Worm (Caenorhabditis elegans) whole organism, L4 larva: ENCODE measurements around the gene nhr-17.

Source experiments
- F10B5.3 ChIP-seq: sonication (generic microtip); optimal IDR thresholded peaks from 2 replicates; lab custom pipeline; 2016; ENCODE audit warnings: mild to moderate bottlenecking, missing genetic modification characterization, missing compliant biosample characterization
- F26F4.8 ChIP-seq: fragments of 200-800 bp; sonication (Bioruptor generic); conservative IDR thresholded peaks from 2 replicates; pipeline ENCODE4 v1.3.6; 2022; ENCODE audit warnings: missing genetic modification characterization, missing compliant biosample characterization
- F37D6.2 ChIP-seq: sonication (generic microtip); optimal IDR thresholded peaks from 2 replicates; lab custom pipeline; 2016; ENCODE audit warnings: mild to moderate bottlenecking, missing genetic modification characterization, missing compliant biosample characterization
- R02D3.7 ChIP-seq: fragments of 150-350 bp; sonication (generic microtip); optimal IDR thresholded peaks from 3 replicates; lab custom pipeline; 2014; ENCODE audit warnings: missing biosample characterization, missing genetic modification characterization
- T20F7.1 ChIP-seq: fragments of 200-800 bp; sonication (Bioruptor generic); optimal IDR thresholded peaks from 2 replicates; lab custom pipeline; 2018; ENCODE audit warnings: mild to moderate bottlenecking, missing genetic modification characterization, missing compliant biosample characterization
- T26A8.4 ChIP-seq: fragments of 200-800 bp; sonication (Bioruptor generic); IDR thresholded peaks from 2 replicates; pipeline ENCODE4 v1.3.6; 2022; ENCODE audit warnings: missing genetic modification characterization, missing compliant biosample characterization
- Y105C5A.15 ChIP-seq: fragments of 200-800 bp; sonication (Bioruptor generic); IDR thresholded peaks from 2 replicates; pipeline ENCODE4 v1.3.6; 2022; ENCODE audit warnings: missing genetic modification characterization, missing compliant biosample characterization
- ZK337.2 ChIP-seq: fragments of 200-800 bp; sonication (Bioruptor generic); IDR thresholded peaks from 2 replicates; pipeline ENCODE4 v1.3.6; 2022; ENCODE audit warnings: missing genetic modification reagents, missing genetic modification characterization, missing compliant biosample characterization
- arid-1 ChIP-seq: fragments of 200-800 bp; sonication (Bioruptor generic); conservative IDR thresholded peaks from 2 replicates; pipeline ENCODE4 v1.3.6; 2022; ENCODE audit warnings: missing genetic modification reagents, missing genetic modification characterization, missing compliant biosample characterization
- attf-4 ChIP-seq: sonication (generic microtip); optimal IDR thresholded peaks from 3 replicates; lab custom pipeline; 2017; ENCODE audit warnings: missing biosample characterization, missing genetic modification characterization
- ceh-20 ChIP-seq: fragments of 200-800 bp; sonication (Bioruptor generic); IDR thresholded peaks from 2 replicates; pipeline ENCODE4 v1.3.6; 2022; ENCODE audit warnings: missing genetic modification reagents, missing genetic modification characterization, missing compliant biosample characterization
- ceh-32 ChIP-seq: sonication (generic microtip); optimal IDR thresholded peaks from 2 replicates; lab custom pipeline; 2016; ENCODE audit warnings: mild to moderate bottlenecking, missing genetic modification characterization, missing compliant biosample characterization; ENCODE audit not compliant: poor library complexity
- ctbp-1 ChIP-seq: fragments of 200-800 bp; sonication (Bioruptor generic); IDR thresholded peaks from 2 replicates; pipeline ENCODE4 v1.3.6; 2022; ENCODE audit warnings: missing genetic modification reagents, missing genetic modification characterization, missing compliant biosample characterization
- daf-16 ChIP-seq, 3 experiments: sonication (generic microtip); optimal IDR thresholded peaks; 2 replicates each; lab custom pipeline; 2016 to 2017; ENCODE audit warnings: missing genetic modification characterization in 3 of 3, missing genetic modification reagents in 3 of 3, mild to moderate bottlenecking in 2 of 3, missing compliant biosample characterization in 2 of 3, missing biosample characterization in 1 of 3, moderate library complexity in 1 of 3
- daf-19 ChIP-seq: fragments of 200-800 bp; sonication (Bioruptor generic); conservative IDR thresholded peaks from 2 replicates; pipeline ENCODE4 v1.3.6; 2022; ENCODE audit warnings: missing genetic modification characterization, missing compliant biosample characterization
- dmd-6 ChIP-seq: fragments of 200-800 bp; sonication (Bioruptor generic); IDR thresholded peaks from 2 replicates; pipeline ENCODE4 v1.3.6; 2022; ENCODE audit warnings: missing genetic modification reagents, missing genetic modification characterization, missing compliant biosample characterization
- duxl-1 ChIP-seq: sonication (generic microtip); optimal IDR thresholded peaks from 2 replicates; lab custom pipeline; 2016; ENCODE audit warnings: mild to moderate bottlenecking, missing genetic modification characterization, moderate library complexity, missing compliant biosample characterization; ENCODE audit not compliant: poor library complexity
- dve-1 ChIP-seq: sonication (generic microtip); optimal IDR thresholded peaks from 2 replicates; lab custom pipeline; 2017; ENCODE audit warnings: antibody characterized with exemption, mild to moderate bottlenecking, missing genetic modification characterization, missing compliant biosample characterization; ENCODE audit not compliant: insufficient read depth
- egl-27 ChIP-seq: sonication (generic microtip); optimal IDR thresholded peaks from 3 replicates; lab custom pipeline; 2017; ENCODE audit warnings: missing biosample characterization, missing genetic modification reagents, missing genetic modification characterization
- fkh-10 ChIP-seq: fragments of 150-350 bp; optimal IDR thresholded peaks from 2 replicates; lab custom pipeline; 2014; ENCODE audit warnings: missing biosample characterization, missing genetic modification reagents, missing genetic modification characterization
- fos-1 ChIP-seq: fragments of 150-350 bp; optimal IDR thresholded peaks from 2 replicates; lab custom pipeline; 2014; ENCODE audit warnings: missing biosample characterization, missing genetic modification characterization
- hif-1 ChIP-seq, 2 experiments: sonication (generic microtip); optimal IDR thresholded peaks; 2 replicates each; lab custom pipeline; 2016 to 2017; ENCODE audit warnings: missing compliant biosample characterization in 2 of 2, missing genetic modification characterization in 2 of 2, missing genetic modification reagents in 2 of 2, missing genotype in 2 of 2, mild to moderate bottlenecking in 1 of 2
- hmg-1.1 ChIP-seq: fragments of 200-800 bp; sonication (Bioruptor generic); IDR thresholded peaks from 2 replicates; pipeline ENCODE4 v1.3.6; 2022; ENCODE audit warnings: missing genetic modification reagents, missing genetic modification characterization, missing compliant biosample characterization
- lim-7 ChIP-seq: fragments of 200-800 bp; sonication (Bioruptor generic); IDR thresholded peaks from 2 replicates; pipeline ENCODE4 v1.3.6; 2022; ENCODE audit warnings: missing genetic modification characterization, missing compliant biosample characterization
- lin-13 ChIP-seq: fragments of 150-350 bp; optimal IDR thresholded peaks from 2 replicates; lab custom pipeline; 2014; ENCODE audit warnings: missing biosample characterization, missing genetic modification reagents, missing genetic modification characterization
- lin-29 ChIP-seq: fragments of 200-800 bp; sonication (Bioruptor generic); IDR thresholded peaks from 2 replicates; pipeline ENCODE4 v1.3.6; 2022; ENCODE audit warnings: missing genetic modification reagents, missing genetic modification characterization, missing compliant biosample characterization
- madf-9 ChIP-seq: fragments of 200-800 bp; sonication (Bioruptor generic); conservative IDR thresholded peaks from 2 replicates; pipeline ENCODE4 v1.3.6; 2022; ENCODE audit warnings: missing genetic modification reagents, missing genetic modification characterization, missing compliant biosample characterization
- mdl-1 ChIP-seq, 2 experiments: fragments of 150-350 bp in 1 of 2; sonication (generic microtip) in 1 of 2; optimal IDR thresholded peaks; 2 replicates each; lab custom pipeline; 2014 to 2017; ENCODE audit warnings: missing biosample characterization in 2 of 2, missing genetic modification characterization in 2 of 2
- mep-1 ChIP-seq: fragments of 150-350 bp; sonication (generic microtip); optimal IDR thresholded peaks from 3 replicates; lab custom pipeline; 2014; ENCODE audit warnings: missing biosample characterization, missing genetic modification characterization
- nhr-10 ChIP-seq: fragments of 150-350 bp; optimal IDR thresholded peaks from 2 replicates; lab custom pipeline; 2014; ENCODE audit warnings: missing biosample characterization, missing genetic modification characterization
- nhr-111 ChIP-seq: fragments of 200-800 bp; sonication (Bioruptor generic); optimal IDR thresholded peaks from 2 replicates; lab custom pipeline; 2018; ENCODE audit warnings: mild to moderate bottlenecking, missing genetic modification characterization, missing compliant biosample characterization
- nhr-237 ChIP-seq: sonication (generic microtip); optimal IDR thresholded peaks from 2 replicates; lab custom pipeline; 2017; ENCODE audit warnings: missing biosample characterization, missing genetic modification characterization
- nhr-25 ChIP-seq: sonication (generic microtip); optimal IDR thresholded peaks from 2 replicates; lab custom pipeline; 2017; ENCODE audit warnings: missing genetic modification characterization, mild to moderate bottlenecking, missing compliant biosample characterization, antibody characterized with exemption, moderate library complexity, borderline replicate concordance; ENCODE audit not compliant: insufficient read depth
- nhr-42 ChIP-seq: fragments of 200-800 bp; sonication (Bioruptor generic); IDR thresholded peaks from 2 replicates; pipeline ENCODE4 v1.3.6; 2022; ENCODE audit warnings: missing genetic modification characterization, missing compliant biosample characterization
- nhr-48 ChIP-seq: sonication (generic microtip); optimal IDR thresholded peaks from 2 replicates; lab custom pipeline; 2016; ENCODE audit warnings: mild to moderate bottlenecking, missing genetic modification characterization, missing compliant biosample characterization
- pha-4 ChIP-seq, 2 experiments: fragments of 150-350 bp in 1 of 2; fragments of 200-800 bp in 1 of 2; sonication (Bioruptor generic) in 1 of 2; IDR thresholded peaks in 1 of 2; optimal IDR thresholded peaks in 1 of 2; 2 replicates each; pipeline versions ENCODE4 v1.3.6 to Lab custom; 2014 to 2022; ENCODE audit warnings: missing genetic modification characterization in 2 of 2, missing genetic modification reagents in 2 of 2, missing biosample characterization in 1 of 2, missing compliant biosample characterization in 1 of 2
- php-3 ChIP-seq: fragments of 200-800 bp; sonication (Bioruptor generic); IDR thresholded peaks from 2 replicates; pipeline ENCODE4 v1.3.6; 2022; ENCODE audit warnings: missing genetic modification reagents, missing genetic modification characterization, missing compliant biosample characterization
- pqm-1 ChIP-seq: sonication (generic microtip); optimal IDR thresholded peaks from 2 replicates; lab custom pipeline; 2017; ENCODE audit warnings: missing biosample characterization, missing genetic modification characterization
- saeg-2 ChIP-seq: fragments of 200-800 bp; sonication (Bioruptor generic); IDR thresholded peaks from 2 replicates; pipeline ENCODE4 v1.3.6; 2022; ENCODE audit warnings: missing genetic modification reagents, missing genetic modification characterization, missing compliant biosample characterization
- unc-62 ChIP-seq, 3 experiments: fragments of 150-350 bp in 1 of 3; sonication (generic microtip); optimal IDR thresholded peaks in 2 of 3; peaks in 1 of 3; 1 replicate in 1 of 3; 2 replicates in 2 of 3; lab custom pipeline; 2014 to 2017; ENCODE audit warnings: missing biosample characterization in 3 of 3, missing genetic modification characterization in 3 of 3, missing genetic modification reagents in 3 of 3, missing genotype in 1 of 3
- zfp-2 ChIP-seq: sonication (generic microtip); optimal IDR thresholded peaks from 2 replicates; lab custom pipeline; 2016; ENCODE audit warnings: mild to moderate bottlenecking, missing genetic modification characterization, missing compliant biosample characterization
- ztf-7 ChIP-seq: fragments of 150-350 bp; optimal IDR thresholded peaks from 2 replicates; lab custom pipeline; 2014; ENCODE audit warnings: missing biosample characterization, missing genetic modification characterization

nhr-17 gene

ce11 chrX:12661091-12661526, 6.5 kb downstream of the nhr-17 start (continued):
- TF ChIP-seq F26F4.8 (peak; percentile 70), T26A8.4 (GFP tag; lab: Robert Waterston, UW) (peak; percentile 80), madf-9 (GFP tag; lab: Robert Waterston, UW) (peak; percentile 80), nhr-237 (tag; lab: Kevin White, UChicago) (no peak), F10B5.3 (peak; percentile 78), hmg-1.1 (GFP tag; lab: Robert Waterston, UW) (peak; percentile 92), nhr-42 (GFP tag; lab: Robert Waterston, UW) (peak; percentile 72), duxl-1 (tag; lab: Kevin White, UChicago) (peak; percentile 59)

- TF ChIP-seq unc-62 (GFP tag; optimal IDR thresholded peaks at IDR 0.05 in 1 of 2; lab: Kevin White, UChicago) (peak in 1 of 2 experiments; percentile 59), unc-62 (tag; optimal IDR thresholded peaks at IDR 0.05; lab: Kevin White, UChicago) (no peak), nhr-111 (GFP tag; lab: Kevin White, UChicago) (no peak)
Measured at ce11 chrX:12659814-12660213, 7.8 kb downstream of the nhr-17 start, which contains the start of gene C02B4.3. C02B4.3 (minus strand) TSS chrX:12659847.

- TF ChIP-seq zfp-2 (no peak), fos-1 (tag; lab: Kevin White, UChicago) (no peak), ceh-20 (GFP tag; lab: Robert Waterston, UW) (peak; percentile 37; the same call in 1 of the 2 replicates), mdl-1 (tag; optimal IDR thresholded peaks at IDR 0.05; lab: Kevin White, UChicago) (peak; percentile 28 to 36), egl-27 (tag; lab: Kevin White, UChicago) (no peak), ceh-32 (tag; lab: Kevin White, UChicago) (peak; percentile 66), attf-4 (no peak), nhr-10 (tag; lab: Kevin White, UChicago) (no peak), T20F7.1 (GFP tag; lab: Kevin White, UChicago) (no peak), ZK337.2 (no peak), lin-29 (GFP tag; lab: Robert Waterston, UW) (0 out of 2 replicates have a peak, but pooled peaks have one; percentile 20), php-3 (GFP tag; lab: Robert Waterston, UW) (peak; percentile 40; the same call in 1 of the 2 replicates), saeg-2 (no peak), hif-1 (tag; optimal IDR thresholded peaks at IDR 0.05; lab: Kevin White, UChicago) (peak in 1 of 2 experiments; percentile 77), F26F4.8 (no peak), arid-1 (no peak), unc-62 (GFP tag; optimal IDR thresholded peaks at IDR 0.05 in 1 of 2; lab: Kevin White, UChicago) (no peak), unc-62 (tag; optimal IDR thresholded peaks at IDR 0.05; lab: Kevin White, UChicago) (no peak), mep-1 (tag; lab: Kevin White, UChicago) (peak; percentile 62), daf-19 (GFP tag; lab: Robert Waterston, UW) (no peak), dve-1 (tag; lab: Kevin White, UChicago) (peak; percentile 42), Y105C5A.15 (GFP tag; lab: Robert Waterston, UW) (no peak), ztf-7 (tag; lab: Kevin White, UChicago) (no peak), T26A8.4 (GFP tag; lab: Robert Waterston, UW) (peak; percentile 59), lin-13 (no peak), pha-4 (GFP tag; IDR thresholded peaks at IDR 0.05; lab: Robert Waterston, UW) (peak; percentile 40; the same call in 1 of the 2 replicates), pha-4 (tag; optimal IDR thresholded peaks at IDR 0.05; lab: Kevin White, UChicago) (peak; percentile 20), daf-16 (GFP tag; optimal IDR thresholded peaks at IDR 0.05; lab: Kevin White, UChicago) (peak in 1 of 2 experiments; percentile 46), daf-16 (tag; optimal IDR thresholded peaks at IDR 0.05; lab: Kevin White, UChicago) (peak; percentile 24), lim-7 (GFP tag; lab: Robert Waterston, UW) (no peak), pqm-1 (tag; lab: Kevin White, UChicago) (no peak), ctbp-1 (0 out of 2 replicates have a peak, but pooled peaks have one; percentile 42), R02D3.7 (tag; lab: Kevin White, UChicago) (no peak), dmd-6 (GFP tag; lab: Robert Waterston, UW) (no peak; the same call in 1 of the 2 replicates), nhr-25 (no peak), fkh-10 (no peak), nhr-48 (peak; percentile 44), F37D6.2 (tag; lab: Kevin White, UChicago) (peak; percentile 32)
Measured at ce11 chrX:12656420-12657033, 11.1 kb downstream of the nhr-17 start.
